Worm (Caenorhabditis elegans) whole organism, L3 larva: ENCODE data around the gene csb-1.
A peak's percentile ranks its signal among the peaks of the same experiment; 100 is the strongest.

ENCODE experiments used
- R02D3.7 ChIP-seq: fragments of 150-350 bp; optimal IDR thresholded peaks from 2 replicates; lab custom pipeline; 2014; ENCODE audit warnings: missing biosample characterization, missing genetic modification characterization
- aly-2 ChIP-seq: fragments of 150-350 bp; optimal IDR thresholded peaks from 2 replicates; lab custom pipeline; 2014; ENCODE audit warnings: missing biosample characterization, missing genetic modification characterization
- lin-15B ChIP-seq: fragments of 150-350 bp; optimal IDR thresholded peaks from 2 replicates; lab custom pipeline; 2014; ENCODE audit warnings: missing biosample characterization, missing genetic modification characterization
- nhr-28 ChIP-seq: fragments of 150-350 bp; optimal IDR thresholded peaks from 2 replicates; lab custom pipeline; 2014; ENCODE audit warnings: missing biosample characterization, missing genetic modification characterization
- nhr-77 ChIP-seq: fragments of 150-350 bp; optimal IDR thresholded peaks from 2 replicates; lab custom pipeline; 2014; ENCODE audit warnings: missing biosample characterization, missing genetic modification characterization
- skn-1 ChIP-seq: fragments of 150-350 bp; optimal IDR thresholded peaks from 2 replicates; lab custom pipeline; 2014; ENCODE audit warnings: missing biosample characterization, missing genetic modification characterization
- ztf-11 ChIP-seq: fragments of 150-350 bp; optimal IDR thresholded peaks from 2 replicates; lab custom pipeline; 2014; ENCODE audit warnings: missing biosample characterization, missing genetic modification characterization

DNA sequence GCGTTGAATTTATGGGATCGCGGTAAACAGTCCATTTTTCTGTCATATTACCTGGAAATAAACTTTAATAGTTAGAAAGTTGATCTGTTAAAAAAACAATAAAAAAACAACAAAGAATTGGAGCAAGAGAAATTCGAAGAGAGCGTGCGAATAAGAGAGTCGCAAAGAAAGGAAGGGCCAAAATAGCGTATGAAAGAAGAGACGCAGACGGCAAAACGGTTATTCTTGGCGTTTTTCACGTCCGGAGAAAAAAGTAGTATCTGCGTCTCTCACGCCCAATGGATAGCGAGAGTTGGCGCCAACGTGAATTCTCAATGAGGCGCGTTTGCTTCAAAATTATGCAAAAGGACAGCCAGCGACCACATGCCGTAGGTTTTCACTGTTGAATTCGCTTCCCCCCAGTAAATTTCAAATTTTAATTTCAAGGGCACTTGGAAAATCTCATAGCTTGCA, 5.1 kb downstream of the csb-1 start, which contains the start of gene F53H4.6:
- TF ChIP-seq lin-15B (tag; lab: Kevin White, UChicago) (peak; percentile 77), ztf-11 (tag; lab: Kevin White, UChicago) (no peak), R02D3.7 (tag; lab: Kevin White, UChicago) (no peak), skn-1 (tag; lab: Kevin White, UChicago) (no peak), aly-2 (tag; lab: Kevin White, UChicago) (no peak), nhr-77 (no peak), nhr-28 (tag; lab: Kevin White, UChicago) (no peak)
